Fruit fly (Drosophila melanogaster): ENCODE data around the gene PpV.

- TF ChIP-seq CG8478 (optimal IDR thresholded peaks at IDR 0.05): no peak
- TF ChIP-seq CTCF (optimal IDR thresholded peaks at IDR 0.05): no peak
Observed at dm6 chrX:6361215-6361614, 11.5 kb downstream of the PpV start.
